Fruit fly (Drosophila melanogaster) whole organism: ENCODE results near the gene CG16790.

Experiments used
- CG8478 ChIP-seq: fragments of >200 bp; optimal IDR thresholded peaks from 2 replicates; lab custom pipeline; 2018; ENCODE audit warnings: inconsistent platforms
- Dll ChIP-seq: fragments of >200 bp; optimal IDR thresholded peaks from 2 replicates; lab custom pipeline; 2017
- EcR ChIP-seq, 2 experiments: fragments of >200 bp; optimal IDR thresholded peaks; 2 replicates each; lab custom pipeline; 2017; ENCODE audit warnings: missing biosample characterization in 2 of 2, missing genetic modification characterization in 2 of 2, missing genetic modification reagents in 2 of 2
- psq ChIP-seq: fragments of >200 bp; optimal IDR thresholded peaks from 2 replicates; lab custom pipeline; 2017
- usp ChIP-seq: fragments of >200 bp; optimal IDR thresholded peaks from 2 replicates; lab custom pipeline; 2017; ENCODE audit warnings: missing biosample characterization, missing genetic modification characterization, mixed read lengths

- no peak for TF ChIP-seq usp (GFP tag; lab: Kevin White, UChicago)
- no peak for TF ChIP-seq EcR (GFP tag; optimal IDR thresholded peaks at IDR 0.05; lab: Kevin White, UChicago)
- TF ChIP-seq CG8478 (lab: Kevin White, UChicago): no peak
- TF ChIP-seq psq: no peak
- no peak for TF ChIP-seq Dll
Measured at dm6 chr3R:9573812-9574587, 4.0 kb upstream of the CG16790 start, which contains the start of gene CG9399.
